Worm (Caenorhabditis elegans): ENCODE results near the gene C05B5.8.

DNA sequence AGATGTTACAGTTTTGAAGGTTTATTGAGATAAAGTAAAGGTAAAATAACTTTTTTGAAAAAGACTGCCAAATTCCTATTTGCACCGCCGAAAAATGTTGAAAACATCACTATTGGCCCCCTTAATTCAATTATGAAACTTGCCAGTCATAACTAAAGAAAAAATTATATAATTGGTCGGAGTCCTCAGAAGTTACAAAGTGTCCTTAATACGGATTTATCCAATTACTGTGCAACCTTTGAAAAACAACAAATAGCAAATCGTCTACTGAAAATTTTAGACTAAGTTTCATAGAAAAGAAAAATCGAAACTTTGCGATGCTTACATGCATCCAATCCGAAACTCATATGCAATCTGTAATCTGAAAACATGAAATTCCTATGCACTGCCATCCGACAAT lies 22.0 kb downstream of the C05B5.8 start:
- TF ChIP-seq nhr-76 (tag; optimal IDR thresholded peaks at IDR 0.05) = no peak
- no peak for TF ChIP-seq ceh-82 (tag; optimal IDR thresholded peaks at IDR 0.05)
- no peak for TF ChIP-seq ceh-9 (tag; optimal IDR thresholded peaks at IDR 0.05)
